Fruit fly (Drosophila melanogaster) whole organism, embryonic: ENCODE data around the gene TfAP-2.

Experiments
- Bgb ChIP-seq: fragments of 200-800 bp; sonication (Bioruptor generic); IDR thresholded peaks from 2 replicates; pipeline ENCODE4 v1.3.6; 2022; ENCODE audit warnings: missing biosample characterization, missing genetic modification characterization; ENCODE audit not compliant: partially characterized antibody
- Bteb2 ChIP-seq: fragments of 200-800 bp; sonication (Bioruptor generic); optimal IDR thresholded peaks from 2 replicates; lab custom pipeline; 2016; ENCODE audit warnings: missing biosample characterization, missing genetic modification characterization
- CG10274 ChIP-seq: fragments of 200-800 bp; sonication (Bioruptor generic); optimal IDR thresholded peaks from 3 replicates; lab custom pipeline; 2017; ENCODE audit warnings: missing biosample characterization, mild to moderate bottlenecking, missing genetic modification characterization
- CG10979 ChIP-seq: fragments of 200-800 bp; sonication (Bioruptor generic); optimal IDR thresholded peaks from 2 replicates; lab custom pipeline; 2018; ENCODE audit warnings: missing biosample characterization, mild to moderate bottlenecking, missing genetic modification characterization, moderate library complexity
- CG11456 ChIP-seq: fragments of 200-800 bp; sonication (Bioruptor generic); IDR thresholded peaks from 3 replicates; pipeline ENCODE4 v1.3.6; 2022; ENCODE audit warnings: missing biosample characterization, missing genetic modification characterization
- CG12236 ChIP-seq: fragments of 200-800 bp; sonication (Bioruptor generic); optimal IDR thresholded peaks from 2 replicates; lab custom pipeline; 2016; ENCODE audit warnings: missing biosample characterization, missing genetic modification characterization
- CG1603 ChIP-seq: fragments of 200-800 bp; sonication (Bioruptor generic); optimal IDR thresholded peaks from 2 replicates; lab custom pipeline; 2019; ENCODE audit warnings: missing biosample characterization, mild to moderate bottlenecking, missing genetic modification characterization, moderate library complexity
- CG16815 ChIP-seq: fragments of 200-800 bp; sonication (Bioruptor generic); optimal IDR thresholded peaks from 3 replicates; lab custom pipeline; 2017; ENCODE audit warnings: missing biosample characterization, mild to moderate bottlenecking, missing genetic modification characterization
- CG2120 ChIP-seq: fragments of 200-800 bp; sonication (Bioruptor generic); optimal IDR thresholded peaks from 3 replicates; lab custom pipeline; 2016; ENCODE audit warnings: missing biosample characterization, missing genetic modification characterization
- CG31365 ChIP-seq: fragments of 200-800 bp; sonication (Bioruptor generic); optimal IDR thresholded peaks from 2 replicates; lab custom pipeline; 2018; ENCODE audit warnings: missing biosample characterization, mild to moderate bottlenecking, missing genetic modification characterization
- CG34422 ChIP-seq: fragments of 200-800 bp; sonication (Bioruptor generic); IDR thresholded peaks from 3 replicates; pipeline ENCODE4 v1.3.6; 2022; ENCODE audit warnings: missing biosample characterization, missing genetic modification characterization
- CG3847 ChIP-seq: fragments of 200-800 bp; sonication (Bioruptor generic); IDR thresholded peaks from 2 replicates; pipeline ENCODE4 v1.3.6; 2022; ENCODE audit warnings: missing biosample characterization, missing genetic modification characterization
- CG4424 ChIP-seq: fragments of 200-800 bp; sonication (Bioruptor generic); optimal IDR thresholded peaks from 3 replicates; lab custom pipeline; 2016; ENCODE audit warnings: missing biosample characterization, missing genetic modification characterization
- CG5180 ChIP-seq: fragments of 200-800 bp; sonication (Bioruptor generic); optimal IDR thresholded peaks from 3 replicates; lab custom pipeline; 2017; ENCODE audit warnings: missing biosample characterization, missing genetic modification characterization, mild to moderate bottlenecking, moderate library complexity, missing genetic modification reagents
- CG7271 ChIP-seq: fragments of 200-800 bp; sonication (Bioruptor generic); optimal IDR thresholded peaks from 2 replicates; lab custom pipeline; 2018; ENCODE audit warnings: missing biosample characterization, mild to moderate bottlenecking, missing genetic modification characterization, moderate library complexity
- CG8944 ChIP-seq: fragments of 200-800 bp; sonication (Bioruptor generic); optimal IDR thresholded peaks from 3 replicates; lab custom pipeline; 2016; ENCODE audit warnings: missing biosample characterization, missing genetic modification characterization
- CG9215 ChIP-seq: fragments of 200-800 bp; sonication (Bioruptor generic); IDR thresholded peaks from 2 replicates; pipeline ENCODE4 v1.3.6; 2022; ENCODE audit warnings: missing biosample characterization, missing genetic modification characterization
- CHES-1-like ChIP-seq: fragments of 200-800 bp; sonication (Bioruptor generic); optimal IDR thresholded peaks from 2 replicates; lab custom pipeline; 2016; ENCODE audit warnings: missing biosample characterization, missing genetic modification characterization
- Doc3 ChIP-seq: fragments of 200-800 bp; sonication (Bioruptor generic); IDR thresholded peaks from 3 replicates; pipeline ENCODE4 v1.3.6; 2022; ENCODE audit warnings: missing biosample characterization, missing genetic modification characterization; ENCODE audit not compliant: partially characterized antibody
- Ets65A ChIP-seq: fragments of 200-800 bp; sonication (Bioruptor generic); peaks from one replicate; lab custom pipeline; 2016; ENCODE audit warnings: missing biosample characterization, missing genetic modification characterization
- Hmx ChIP-seq: fragments of 200-800 bp; sonication (Bioruptor generic); optimal IDR thresholded peaks from 2 replicates; lab custom pipeline; 2016; ENCODE audit warnings: missing biosample characterization, missing genetic modification characterization
- Oaz ChIP-seq: fragments of 200-800 bp; sonication (Bioruptor generic); IDR thresholded peaks from 2 replicates; pipeline ENCODE4 v1.3.6; 2022; ENCODE audit warnings: missing biosample characterization, missing genetic modification characterization
- Optix ChIP-seq: fragments of 200-800 bp; sonication (Bioruptor generic); IDR thresholded peaks from 3 replicates; pipeline ENCODE4 v1.3.6; 2022; ENCODE audit warnings: missing biosample characterization, missing genetic modification characterization
- Sin3A ChIP-seq: fragments of >200 bp; optimal IDR thresholded peaks from 2 replicates; lab custom pipeline; 2018
- Sox100B ChIP-seq: fragments of 200-800 bp; sonication (Bioruptor generic); optimal IDR thresholded peaks from 3 replicates; lab custom pipeline; 2018; ENCODE audit warnings: missing biosample characterization, mild to moderate bottlenecking, missing genetic modification characterization
- ap ChIP-seq: fragments of 200-800 bp; sonication (Bioruptor generic); IDR thresholded peaks from 2 replicates; pipeline ENCODE4 v1.3.6; 2022; ENCODE audit warnings: missing biosample characterization, missing genetic modification characterization
- bowl ChIP-seq: fragments of 200-800 bp; sonication (Bioruptor generic); IDR thresholded peaks from 2 replicates; pipeline ENCODE4 v1.3.6; 2022; ENCODE audit warnings: missing biosample characterization, missing genetic modification characterization
- caup ChIP-seq: fragments of 200-800 bp; sonication (Bioruptor generic); optimal IDR thresholded peaks from 3 replicates; lab custom pipeline; 2017; ENCODE audit warnings: missing biosample characterization, mild to moderate bottlenecking, missing genetic modification characterization, moderate library complexity; ENCODE audit not compliant: severe bottlenecking
- chif ChIP-seq, 2 experiments: fragments of 200-800 bp; sonication (Bioruptor generic); optimal IDR thresholded peaks; 3 replicates each; lab custom pipeline; 2016; ENCODE audit warnings: missing biosample characterization in 2 of 2, missing genetic modification characterization in 2 of 2
- crp ChIP-seq, 2 experiments: fragments of 200-800 bp; sonication (Bioruptor generic); optimal IDR thresholded peaks; 2 replicates in 1 of 2; 3 replicates in 1 of 2; lab custom pipeline; 2017; ENCODE audit warnings: missing biosample characterization in 2 of 2, missing genetic modification characterization in 2 of 2, mild to moderate bottlenecking in 1 of 2, moderate library complexity in 1 of 2
- danr ChIP-seq: fragments of 200-800 bp; sonication (Bioruptor generic); IDR thresholded peaks from 2 replicates; pipeline ENCODE4 v1.3.6; 2022; ENCODE audit warnings: missing biosample characterization, missing genetic modification characterization
- ewg ChIP-seq: fragments of 200-800 bp; sonication (Bioruptor generic); optimal IDR thresholded peaks from 3 replicates; lab custom pipeline; 2017; ENCODE audit warnings: mild to moderate bottlenecking, missing biosample characterization, missing genetic modification reagents, missing genetic modification characterization
- fd3F ChIP-seq: fragments of 200-800 bp; sonication (Bioruptor generic); optimal IDR thresholded peaks from 2 replicates; lab custom pipeline; 2018; ENCODE audit warnings: missing biosample characterization, mild to moderate bottlenecking, missing genetic modification characterization, moderate library complexity
- fd64A ChIP-seq: fragments of 200-800 bp; sonication (Bioruptor generic); optimal IDR thresholded peaks from 3 replicates; lab custom pipeline; 2018; ENCODE audit warnings: missing biosample characterization, mild to moderate bottlenecking, missing genetic modification characterization
- gsb-n ChIP-seq: fragments of 200-800 bp; sonication (Bioruptor generic); optimal IDR thresholded peaks from 3 replicates; lab custom pipeline; 2018; ENCODE audit warnings: missing biosample characterization, mild to moderate bottlenecking, missing genetic modification characterization
- ham ChIP-seq: fragments of 200-800 bp; sonication (Bioruptor generic); IDR thresholded peaks from 2 replicates; pipeline ENCODE4 v1.3.6; 2022; ENCODE audit warnings: missing biosample characterization, missing genetic modification characterization
- kay ChIP-seq: fragments of 200-800 bp; sonication (Bioruptor generic); optimal IDR thresholded peaks from 2 replicates; lab custom pipeline; 2016; ENCODE audit warnings: missing biosample characterization, missing genetic modification characterization
- ken ChIP-seq: fragments of 200-800 bp; sonication (Bioruptor generic); IDR thresholded peaks from 3 replicates; pipeline ENCODE4 v1.3.6; 2022; ENCODE audit warnings: missing biosample characterization, missing genetic modification characterization
- nau ChIP-seq: fragments of 200-800 bp; sonication (Bioruptor generic); optimal IDR thresholded peaks from 3 replicates; lab custom pipeline; 2017; ENCODE audit warnings: missing biosample characterization, mild to moderate bottlenecking, missing genetic modification characterization, missing genetic modification reagents
- nerfin-1 ChIP-seq: fragments of 200-800 bp; sonication (Bioruptor generic); optimal IDR thresholded peaks from 3 replicates; lab custom pipeline; 2019; ENCODE audit warnings: missing biosample characterization, mild to moderate bottlenecking, missing genetic modification characterization, moderate library complexity
- nerfin-2 ChIP-seq: fragments of 200-800 bp; sonication (Bioruptor generic); IDR thresholded peaks from 2 replicates; pipeline ENCODE4 v1.3.6; 2022; ENCODE audit warnings: missing biosample characterization, missing genetic modification characterization; ENCODE audit not compliant: partially characterized antibody
- nmo ChIP-seq: fragments of 200-800 bp; sonication (Bioruptor generic); optimal IDR thresholded peaks from 2 replicates; lab custom pipeline; 2018; ENCODE audit warnings: missing biosample characterization, mild to moderate bottlenecking, missing genetic modification characterization, moderate library complexity
- psq ChIP-seq: fragments of 200-800 bp; sonication (Bioruptor generic); optimal IDR thresholded peaks from 2 replicates; lab custom pipeline; 2017; ENCODE audit warnings: missing biosample characterization, missing genetic modification characterization
- salm ChIP-seq: fragments of 200-800 bp; sonication (Bioruptor generic); optimal IDR thresholded peaks from 2 replicates; lab custom pipeline; 2018; ENCODE audit warnings: missing biosample characterization, mild to moderate bottlenecking, missing genetic modification characterization
- sima ChIP-seq: fragments of 200-800 bp; sonication (Bioruptor generic); optimal IDR thresholded peaks from 2 replicates; lab custom pipeline; 2016; ENCODE audit warnings: missing biosample characterization, missing genetic modification characterization
- sr ChIP-seq: fragments of 200-800 bp; sonication (Bioruptor generic); IDR thresholded peaks from 3 replicates; pipeline ENCODE4 v1.3.6; 2022; ENCODE audit warnings: missing biosample characterization, missing genetic modification characterization
- stwl ChIP-seq: fragments of 200-800 bp; sonication (Bioruptor generic); optimal IDR thresholded peaks from 3 replicates; lab custom pipeline; 2018; ENCODE audit warnings: missing biosample characterization, mild to moderate bottlenecking, missing genetic modification characterization, moderate library complexity
- vnd ChIP-seq: fragments of 200-800 bp; sonication (Bioruptor generic); IDR thresholded peaks from 3 replicates; pipeline ENCODE4 v1.3.6; 2022; ENCODE audit warnings: missing biosample characterization, missing genetic modification characterization; ENCODE audit not compliant: partially characterized antibody

The TfAP-2 gene

DNA sequence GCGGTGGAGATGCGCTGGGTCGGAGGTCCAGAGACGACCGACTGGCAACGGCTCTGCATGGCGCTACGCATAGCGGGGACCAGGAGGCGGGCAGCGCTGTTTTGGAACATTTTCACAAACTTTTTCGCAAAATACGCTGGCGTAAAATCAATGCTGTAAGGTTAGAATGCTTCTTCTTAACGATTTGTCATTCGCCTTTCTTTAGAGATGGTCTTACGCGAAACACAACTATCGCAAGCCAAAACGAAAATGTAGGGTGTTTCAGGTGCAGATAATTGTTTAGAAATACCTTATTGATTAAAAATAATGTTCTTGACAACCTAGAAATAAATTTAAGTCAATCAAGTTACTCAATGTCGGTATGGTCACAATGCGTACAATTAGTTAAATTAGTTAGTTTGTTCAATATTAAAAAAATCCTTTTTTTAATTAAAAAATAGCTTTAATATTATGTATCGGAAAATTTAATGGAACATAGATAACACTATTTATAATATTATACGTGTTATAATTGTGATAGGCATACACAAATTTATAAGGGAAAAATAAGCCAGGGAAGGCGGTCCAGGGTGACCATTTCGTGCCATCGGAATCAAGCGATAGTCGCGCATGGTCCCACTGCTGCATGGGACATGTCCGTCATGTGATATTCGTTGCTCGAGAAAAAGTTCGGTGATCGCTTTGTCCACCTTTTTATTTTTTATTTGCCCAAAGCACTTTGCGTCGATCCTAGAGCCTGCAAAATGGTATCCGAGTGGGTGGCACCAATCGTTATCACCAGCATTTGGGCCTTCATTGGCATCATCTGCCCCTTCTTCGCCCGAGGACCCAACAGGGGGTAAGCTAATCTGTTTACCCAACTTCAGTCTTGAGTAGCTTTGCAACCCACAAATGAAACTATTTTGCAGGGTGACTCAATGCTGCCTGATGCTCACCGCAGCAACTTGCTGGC lies 47.1 kb upstream of the TfAP-2 start, which contains the start of the genes COX8 and VhaM9.7-b (continued):
- TF ChIP-seq CG2120 (GFP tag; lab: Kevin White, UChicago) (peak; percentile 72), CG7271 (no peak), CG31365 (tag; lab: Kevin White, UChicago) (no peak), CG8944 (GFP tag; lab: Kevin White, UChicago) (peak; percentile 58), CG1603 (peak; percentile 59), CG10979 (tag; lab: Kevin White, UChicago) (peak; percentile 37), CG4424 (GFP tag; lab: Kevin White, UChicago) (peak; percentile 69), psq (GFP tag; lab: Kevin White, UChicago) (peak; percentile 18), nmo (GFP tag; lab: Kevin White, UChicago) (peak; percentile 78), ewg (no peak), CG11456 (GFP tag; lab: Robert Waterston, UW) (no peak; the same call in 2 of the 3 replicates), ap (GFP tag; lab: Robert Waterston, UW) (no peak), vnd (GFP tag; lab: Robert Waterston, UW) (peak; percentile 65; the same call in 1 of the 3 replicates), CG3847 (GFP tag; lab: Robert Waterston, UW) (peak; percentile 49; the same call in 1 of the 2 replicates), Bteb2 (GFP tag; lab: Kevin White, UChicago) (no peak), sima (GFP tag; lab: Kevin White, UChicago) (no peak), nerfin-2 (GFP tag; lab: Robert Waterston, UW) (peak; percentile 46; the same call in 1 of the 2 replicates), nau (GFP tag; lab: Kevin White, UChicago) (no peak), Sin3A (lab: Kevin White, UChicago) (peak; percentile 73), CG5180 (GFP tag; lab: Kevin White, UChicago) (no peak), gsb-n (tag; lab: Kevin White, UChicago) (no peak), kay (GFP tag; lab: Kevin White, UChicago) (peak; percentile 20), nerfin-1 (no peak), chif (GFP tag; optimal IDR thresholded peaks at IDR 0.05; lab: Kevin White, UChicago) (peak; percentile 50 to 51), CG34422 (GFP tag; lab: Robert Waterston, UW) (peak; percentile 66), stwl (tag; lab: Kevin White, UChicago) (peak; percentile 36), CG12236 (GFP tag; lab: Kevin White, UChicago) (no peak), caup (no peak), fd64A (GFP tag; lab: Kevin White, UChicago) (no peak), CG9215 (GFP tag; lab: Robert Waterston, UW) (no peak), bowl (GFP tag; lab: Robert Waterston, UW) (no peak), CHES-1-like (peak; percentile 48), salm (tag; lab: Kevin White, UChicago) (no peak), ken (GFP tag; lab: Robert Waterston, UW) (no peak; the same call in 2 of the 3 replicates), fd3F (peak; percentile 32), crp (GFP tag; optimal IDR thresholded peaks at IDR 0.05; lab: Kevin White, UChicago) (peak in 1 of 2 experiments; percentile 58), danr (no peak), ham (GFP tag; lab: Robert Waterston, UW) (no peak), Optix (no peak), CG16815 (GFP tag; lab: Kevin White, UChicago) (peak; percentile 45), CG10274 (GFP tag; lab: Kevin White, UChicago) (no peak), Hmx (GFP tag; lab: Kevin White, UChicago) (no peak), Oaz (GFP tag; lab: Robert Waterston, UW) (no peak), Bgb (GFP tag; lab: Robert Waterston, UW) (peak; percentile 58), Doc3 (GFP tag; lab: Robert Waterston, UW) (peak; percentile 66), sr (no peak), Sox100B (GFP tag; lab: Kevin White, UChicago) (peak; percentile 67), Ets65A (GFP tag; lab: Kevin White, UChicago) (peak; percentile 96)
